Fruit fly (Drosophila melanogaster) S2 (cell line): ENCODE measurements around the gene Tti1.

Experiments
- CG8478 ChIP-seq: fragments of >200 bp; optimal IDR thresholded peaks from 2 replicates; lab custom pipeline; 2018
- CTCF ChIP-seq, 2 experiments: fragments of >200 bp; optimal IDR thresholded peaks; 2 replicates each; lab custom pipeline; 2018

- TF ChIP-seq CTCF (optimal IDR thresholded peaks at IDR 0.05; lab: Kevin White, UChicago) (no peak), CG8478 (lab: Kevin White, UChicago) (no peak)
These were observed 51.9 kb downstream of the Tti1 start for dm6 chr3R:9702567-9702966.
